Fruit fly (Drosophila melanogaster) whole organism, pupa: ENCODE data around the gene Cdk8.

Experiments used
- CG10348 ChIP-seq: fragments of 200-800 bp; sonication (Bioruptor generic); IDR thresholded peaks from 2 replicates; pipeline ENCODE4 v1.3.6; 2022; ENCODE audit warnings: missing biosample characterization, missing genetic modification characterization
- CG12605 ChIP-seq: fragments of 200-800 bp; sonication (Bioruptor generic); IDR thresholded peaks from 2 replicates; pipeline ENCODE4 v1.3.6; 2022; ENCODE audit warnings: missing biosample characterization, missing genetic modification characterization
- CG13204 ChIP-seq: fragments of 200-800 bp; sonication (Bioruptor generic); optimal IDR thresholded peaks from 2 replicates; lab custom pipeline; 2018; ENCODE audit warnings: missing biosample characterization, mild to moderate bottlenecking, missing genetic modification characterization, moderate library complexity
- CG14655 ChIP-seq: fragments of 200-800 bp; sonication (Bioruptor generic); optimal IDR thresholded peaks from 3 replicates; lab custom pipeline; 2017; ENCODE audit warnings: mild to moderate bottlenecking, missing biosample characterization, missing genetic modification reagents, missing genetic modification characterization
- CG15710 ChIP-seq: fragments of 200-800 bp; sonication (Bioruptor generic); optimal IDR thresholded peaks from 2 replicates; lab custom pipeline; 2018; ENCODE audit warnings: missing biosample characterization, mild to moderate bottlenecking, missing genetic modification characterization, moderate library complexity
- CG17806 ChIP-seq: fragments of 200-800 bp; sonication (Bioruptor generic); optimal IDR thresholded peaks from 2 replicates; lab custom pipeline; 2018; ENCODE audit warnings: missing biosample characterization, mild to moderate bottlenecking, missing genetic modification characterization, moderate library complexity
- CG32121 ChIP-seq: fragments of 200-800 bp; sonication (Bioruptor generic); IDR thresholded peaks from 2 replicates; pipeline ENCODE4 v1.3.6; 2022; ENCODE audit warnings: missing biosample characterization, missing genetic modification characterization
- CG34367 ChIP-seq: fragments of 200-800 bp; sonication (Bioruptor generic); optimal IDR thresholded peaks from 2 replicates; lab custom pipeline; 2018; ENCODE audit warnings: missing biosample characterization, mild to moderate bottlenecking, missing genetic modification characterization
- CG4496 ChIP-seq: fragments of 200-800 bp; sonication (Bioruptor generic); IDR thresholded peaks from 3 replicates; pipeline ENCODE4 v1.3.6; 2022; ENCODE audit warnings: missing biosample characterization, missing genetic modification characterization
- CG8159 ChIP-seq: fragments of 200-800 bp; sonication (Bioruptor generic); optimal IDR thresholded peaks from 3 replicates; lab custom pipeline; 2018; ENCODE audit warnings: missing biosample characterization, mild to moderate bottlenecking, missing genetic modification characterization, moderate library complexity
- CG8301 ChIP-seq: fragments of 200-800 bp; sonication (Bioruptor generic); optimal IDR thresholded peaks from 2 replicates; lab custom pipeline; 2018; ENCODE audit warnings: missing biosample characterization, mild to moderate bottlenecking, missing genetic modification characterization
- CG9948 ChIP-seq: fragments of 200-800 bp; sonication (Bioruptor generic); optimal IDR thresholded peaks from 2 replicates; lab custom pipeline; 2018; ENCODE audit warnings: missing biosample characterization, mild to moderate bottlenecking, missing genetic modification characterization, moderate library complexity
- D1 ChIP-seq: fragments of 200-800 bp; sonication (Bioruptor generic); optimal IDR thresholded peaks from 2 replicates; lab custom pipeline; 2018; ENCODE audit warnings: missing biosample characterization, mild to moderate bottlenecking, missing genetic modification characterization, moderate library complexity
- EcR ChIP-seq: fragments of 200-800 bp; sonication (Bioruptor generic); optimal IDR thresholded peaks from 3 replicates; lab custom pipeline; 2019; ENCODE audit warnings: missing biosample characterization, missing genetic modification characterization, mild to moderate bottlenecking, moderate library complexity, missing genetic modification reagents
- Ets98B ChIP-seq: fragments of 200-800 bp; sonication (Bioruptor generic); IDR thresholded peaks from 2 replicates; pipeline ENCODE4 v1.3.6; 2022; ENCODE audit warnings: missing biosample characterization, missing genetic modification characterization
- Pif1A ChIP-seq: fragments of 200-800 bp; sonication (Bioruptor generic); optimal IDR thresholded peaks from 3 replicates; lab custom pipeline; 2016; ENCODE audit warnings: missing biosample characterization, missing genetic modification characterization
- Pif1B ChIP-seq: fragments of 200-800 bp; sonication (Bioruptor generic); optimal IDR thresholded peaks from 3 replicates; lab custom pipeline; 2016; ENCODE audit warnings: missing biosample characterization, missing genetic modification characterization
- Snoo ChIP-seq: fragments of 200-800 bp; sonication (Bioruptor generic); optimal IDR thresholded peaks from 3 replicates; lab custom pipeline; 2017; ENCODE audit warnings: missing biosample characterization, mild to moderate bottlenecking, missing genetic modification characterization, inconsistent platforms
- fd96Ca ChIP-seq: fragments of 200-800 bp; sonication (Bioruptor generic); IDR thresholded peaks from 3 replicates; pipeline ENCODE4 v1.3.6; 2022; ENCODE audit warnings: missing biosample characterization, missing genetic modification characterization
- gl ChIP-seq: fragments of 200-800 bp; sonication (Bioruptor generic); optimal IDR thresholded peaks from 2 replicates; lab custom pipeline; 2018; ENCODE audit warnings: missing biosample characterization, mild to moderate bottlenecking, missing genetic modification characterization
- rn ChIP-seq: fragments of 200-800 bp; sonication (Bioruptor generic); IDR thresholded peaks from 2 replicates; pipeline ENCODE4 v1.3.6; 2022; ENCODE audit warnings: missing biosample characterization, missing genetic modification characterization

Cdk8 gene

DNA sequence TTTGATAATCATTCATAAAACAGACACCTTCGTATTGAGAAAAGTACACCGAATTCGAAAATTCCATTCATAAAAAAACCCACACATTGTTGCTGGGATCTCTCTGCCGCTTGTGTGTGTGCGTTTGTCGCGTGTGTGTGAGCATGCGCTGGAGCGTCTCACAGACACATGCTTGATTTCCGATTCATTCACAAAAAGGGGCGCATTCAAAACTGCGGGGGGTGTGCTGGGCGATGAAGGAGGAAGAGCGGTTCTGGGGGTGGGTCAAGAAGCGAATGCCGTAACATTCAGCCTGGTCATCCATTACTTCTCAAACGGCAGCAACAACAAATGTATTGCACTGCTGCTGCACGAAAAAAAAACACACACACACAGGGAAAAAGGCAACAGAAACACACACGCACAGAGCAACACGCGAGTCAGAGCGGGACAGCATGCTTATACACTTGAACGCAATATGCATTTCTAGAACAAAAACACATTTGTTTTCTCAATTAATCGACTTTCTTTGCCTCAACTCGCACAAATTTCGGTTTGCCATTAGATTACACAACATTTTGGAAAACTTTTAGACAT lies 15.5 kb upstream of the Cdk8 start:
- TF ChIP-seq CG8301 (tag; lab: Kevin White, UChicago): no peak
- no peak for TF ChIP-seq CG13204 (GFP tag; lab: Kevin White, UChicago)
- peak; percentile 69 for TF ChIP-seq fd96Ca (GFP tag; lab: Robert Waterston, UW)
- TF ChIP-seq CG9948 (tag; lab: Kevin White, UChicago): no peak
- peak; percentile 56 for TF ChIP-seq EcR (GFP tag; lab: Kevin White, UChicago)
- no peak for TF ChIP-seq CG17806 (tag; lab: Kevin White, UChicago)
- TF ChIP-seq D1 (tag; lab: Kevin White, UChicago): no peak
- TF ChIP-seq CG8159 (tag; lab: Kevin White, UChicago): no peak
- peak; percentile 8 for TF ChIP-seq CG14655 (GFP tag; lab: Kevin White, UChicago)
- peak; percentile 53 for TF ChIP-seq CG32121 (GFP tag; lab: Robert Waterston, UW)
- no peak for TF ChIP-seq CG10348 (GFP tag; lab: Robert Waterston, UW)
- peak; percentile 57; the same call in 1 of the 2 replicates for TF ChIP-seq CG12605 (GFP tag; lab: Robert Waterston, UW)
- TF ChIP-seq Snoo (tag; lab: Kevin White, UChicago): no peak
- TF ChIP-seq CG4496: 0 out of 3 replicates have a peak, but pooled peaks have one; percentile 25
- peak; percentile 34 for TF ChIP-seq Pif1B
- 0 out of 2 replicates have a peak, but pooled peaks have one; percentile 4 for TF ChIP-seq rn (GFP tag; lab: Robert Waterston, UW)
- no peak for TF ChIP-seq CG34367
- TF ChIP-seq CG15710: no peak
- peak; percentile 10 for TF ChIP-seq gl (tag; lab: Kevin White, UChicago)
- TF ChIP-seq Ets98B (GFP tag; lab: Robert Waterston, UW): peak; percentile 48
- TF ChIP-seq Pif1A (GFP tag; lab: Kevin White, UChicago): no peak
- TF ChIP-seq, all 21 proteins: peak for 10

dm6 chr3L:9853140-9853746 lies 14.8 kb upstream of the Cdk8 start:
- TF ChIP-seq CG9948 (tag; lab: Kevin White, UChicago) (no peak), CG15710 (peak; percentile 62), CG13204 (GFP tag; lab: Kevin White, UChicago) (peak; percentile 77), CG10348 (GFP tag; lab: Robert Waterston, UW) (no peak), fd96Ca (GFP tag; lab: Robert Waterston, UW) (no peak), CG4496 (0 out of 3 replicates have a peak, but pooled peaks have one; percentile 31), rn (GFP tag; lab: Robert Waterston, UW) (no peak), Ets98B (GFP tag; lab: Robert Waterston, UW) (no peak), EcR (GFP tag; lab: Kevin White, UChicago) (no peak), Pif1A (GFP tag; lab: Kevin White, UChicago) (peak; percentile 5), CG14655 (GFP tag; lab: Kevin White, UChicago) (peak; percentile 28), CG12605 (GFP tag; lab: Robert Waterston, UW) (0 out of 2 replicates have a peak, but pooled peaks have one; percentile 14), CG8159 (tag; lab: Kevin White, UChicago) (peak; percentile 17), D1 (tag; lab: Kevin White, UChicago) (no peak), CG17806 (tag; lab: Kevin White, UChicago) (no peak), CG34367 (peak; percentile 61), CG32121 (GFP tag; lab: Robert Waterston, UW) (no peak), CG8301 (tag; lab: Kevin White, UChicago) (no peak), gl (tag; lab: Kevin White, UChicago) (peak; percentile 25), Snoo (tag; lab: Kevin White, UChicago) (no peak), Pif1B (no peak)

DNA sequence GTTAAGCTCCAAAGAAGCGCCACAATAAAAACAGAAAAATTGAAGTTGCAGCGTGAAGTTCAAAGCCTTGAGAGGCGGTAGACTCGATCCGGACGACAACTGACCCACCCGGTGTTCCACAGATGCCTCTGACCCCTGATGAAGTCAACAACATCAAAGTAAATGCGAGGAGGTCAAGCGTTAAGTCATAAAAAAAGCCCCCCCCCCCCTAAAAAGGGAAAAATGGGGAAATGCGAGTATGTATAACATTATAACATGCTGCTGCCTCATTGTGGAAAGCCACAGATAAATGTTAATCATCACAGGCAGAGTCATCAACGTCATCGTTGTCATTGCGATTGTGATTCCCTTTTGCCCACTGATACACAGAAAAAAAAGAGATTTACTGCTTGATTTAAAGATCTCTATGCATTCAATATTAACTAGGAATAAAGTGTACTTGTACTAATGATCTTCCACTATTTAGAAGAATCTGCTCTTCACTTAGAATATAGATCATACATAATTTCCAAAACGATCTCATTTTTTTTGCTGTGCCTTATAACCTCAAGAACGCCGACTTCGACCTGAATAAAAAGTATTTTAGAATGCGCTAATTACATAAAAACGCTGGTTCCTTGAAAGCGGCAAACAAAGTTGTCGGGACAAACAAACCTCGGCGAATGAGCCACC lies 12.7 kb upstream of the Cdk8 start:
- no peak for TF ChIP-seq fd96Ca (GFP tag; lab: Robert Waterston, UW)
- 0 out of 3 replicates have a peak, but pooled peaks have one; percentile 31 for TF ChIP-seq CG4496
- TF ChIP-seq CG9948 (tag; lab: Kevin White, UChicago): peak; percentile 15
- TF ChIP-seq CG13204 (GFP tag; lab: Kevin White, UChicago): no peak
- no peak for TF ChIP-seq rn (GFP tag; lab: Robert Waterston, UW)
- TF ChIP-seq CG32121 (GFP tag; lab: Robert Waterston, UW): no peak
- no peak for TF ChIP-seq D1 (tag; lab: Kevin White, UChicago)
- TF ChIP-seq CG15710: peak; percentile 14
- TF ChIP-seq CG10348 (GFP tag; lab: Robert Waterston, UW): no peak
- no peak for TF ChIP-seq CG8301 (tag; lab: Kevin White, UChicago)
- TF ChIP-seq CG34367: no peak
- peak; percentile 22 for TF ChIP-seq CG8159 (tag; lab: Kevin White, UChicago)
- no peak for TF ChIP-seq EcR (GFP tag; lab: Kevin White, UChicago)
- no peak for TF ChIP-seq Pif1B
- TF ChIP-seq Snoo (tag; lab: Kevin White, UChicago): no peak
- TF ChIP-seq CG12605 (GFP tag; lab: Robert Waterston, UW): no peak
- peak; percentile 32 for TF ChIP-seq CG17806 (tag; lab: Kevin White, UChicago)
- TF ChIP-seq gl (tag; lab: Kevin White, UChicago): no peak
- TF ChIP-seq Pif1A (GFP tag; lab: Kevin White, UChicago): peak; percentile 3
- TF ChIP-seq Ets98B (GFP tag; lab: Robert Waterston, UW): no peak
- TF ChIP-seq CG14655 (GFP tag; lab: Kevin White, UChicago): peak; percentile 7

DNA sequence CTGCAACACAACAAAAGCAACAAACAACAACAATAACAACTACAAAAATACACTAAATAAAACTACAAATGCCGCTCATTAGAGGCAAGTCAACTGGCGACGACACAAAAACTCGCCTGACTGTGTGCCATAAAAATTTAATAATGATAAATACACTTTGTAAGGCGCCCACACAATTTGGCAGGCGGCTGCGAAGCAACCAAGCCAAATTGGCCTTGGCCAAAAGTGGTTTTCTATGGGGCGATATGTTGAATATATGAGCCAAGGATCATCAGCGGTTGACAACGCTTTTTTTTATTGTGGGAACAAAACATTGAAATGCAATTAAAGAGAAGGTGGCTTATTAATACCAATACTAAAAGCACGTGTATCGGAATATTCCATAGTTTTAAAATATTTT lies 11.6 kb upstream of the Cdk8 start:
- TF ChIP-seq CG8159 (tag; lab: Kevin White, UChicago) (no peak), CG34367 (no peak), fd96Ca (GFP tag; lab: Robert Waterston, UW) (no peak), D1 (tag; lab: Kevin White, UChicago) (no peak), CG10348 (GFP tag; lab: Robert Waterston, UW) (no peak), CG17806 (tag; lab: Kevin White, UChicago) (no peak), CG9948 (tag; lab: Kevin White, UChicago) (no peak), CG14655 (GFP tag; lab: Kevin White, UChicago) (no peak), rn (GFP tag; lab: Robert Waterston, UW) (no peak), Pif1A (GFP tag; lab: Kevin White, UChicago) (no peak)
